Worm (Caenorhabditis elegans) whole organism, mixed stage, embryonic: ENCODE data around the gene rps-13.

Experiments used
- snpc-4 ChIP-seq: fragments of 150-350 bp; optimal IDR thresholded peaks from 2 replicates; lab custom pipeline; 2014; ENCODE audit warnings: missing biosample characterization, missing genetic modification characterization
- unc-39 ChIP-seq: fragments of 150-350 bp; optimal IDR thresholded peaks from 2 replicates; lab custom pipeline; 2014; ENCODE audit warnings: missing biosample characterization, missing genetic modification characterization

- no peak for TF ChIP-seq snpc-4
- TF ChIP-seq unc-39 (tag; lab: Kevin White, UChicago) = no peak
Observed at ce11 chrIII:6355359-6355758, 19.4 kb downstream of the rps-13 start.
